Worm (Caenorhabditis elegans) whole organism, L1 larva: ENCODE results near the gene him-4.

ENCODE experiments used
- dpl-1 ChIP-seq, 3 experiments: fragments of 150-350 bp in 2 of 3; sonication (generic microtip) in 1 of 3; optimal IDR thresholded peaks; 2 replicates each; lab custom pipeline; 2014 to 2017; ENCODE audit warnings: missing biosample characterization in 3 of 3, missing genetic modification characterization in 3 of 3, missing genetic modification reagents in 3 of 3
- lin-15B ChIP-seq: fragments of 150-350 bp; sonication (generic microtip); optimal IDR thresholded peaks from 3 replicates; lab custom pipeline; 2014; ENCODE audit warnings: missing biosample characterization, missing genetic modification characterization
- nhr-12 ChIP-seq: sonication (generic microtip); optimal IDR thresholded peaks from 2 replicates; lab custom pipeline; 2017; ENCODE audit warnings: missing biosample characterization, missing genetic modification characterization

DNA sequence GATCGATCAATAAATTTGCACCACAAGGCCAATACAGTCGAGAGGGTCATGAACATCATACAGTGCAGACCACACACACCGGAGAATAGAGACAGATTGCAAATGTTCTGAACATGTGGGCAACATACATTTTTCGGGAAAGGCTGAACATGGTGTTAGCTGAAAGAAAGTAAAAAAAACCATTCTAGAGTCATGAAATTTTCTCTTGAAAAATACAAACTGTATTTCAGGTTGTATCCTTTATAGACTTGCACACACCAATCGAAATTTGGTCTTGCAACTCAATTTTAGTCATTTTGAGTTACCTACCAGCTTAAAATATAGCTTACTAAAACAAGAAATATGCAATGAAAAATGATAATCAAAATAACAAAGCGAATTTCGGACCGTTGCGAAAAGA, 78.7 kb downstream of the him-4 start:
- TF ChIP-seq lin-15B (no peak), dpl-1 (GFP tag; optimal IDR thresholded peaks at IDR 0.05; lab: Kevin White, UChicago) (no peak), nhr-12 (tag; lab: Kevin White, UChicago) (no peak)
